Worm (Caenorhabditis elegans): ENCODE results near the gene nhr-115.

- TF ChIP-seq tab-1 (GFP tag; IDR thresholded peaks at IDR 0.05) (no peak), ztf-23 (GFP tag; IDR thresholded peaks at IDR 0.05) (no peak)
Measured at ce11 chrV:2326378-2326777, 34.0 kb downstream of the nhr-115 start, which contains the start of gene pud-4.
